Worm (Caenorhabditis elegans): ENCODE data around the gene cul-3.

DNA sequence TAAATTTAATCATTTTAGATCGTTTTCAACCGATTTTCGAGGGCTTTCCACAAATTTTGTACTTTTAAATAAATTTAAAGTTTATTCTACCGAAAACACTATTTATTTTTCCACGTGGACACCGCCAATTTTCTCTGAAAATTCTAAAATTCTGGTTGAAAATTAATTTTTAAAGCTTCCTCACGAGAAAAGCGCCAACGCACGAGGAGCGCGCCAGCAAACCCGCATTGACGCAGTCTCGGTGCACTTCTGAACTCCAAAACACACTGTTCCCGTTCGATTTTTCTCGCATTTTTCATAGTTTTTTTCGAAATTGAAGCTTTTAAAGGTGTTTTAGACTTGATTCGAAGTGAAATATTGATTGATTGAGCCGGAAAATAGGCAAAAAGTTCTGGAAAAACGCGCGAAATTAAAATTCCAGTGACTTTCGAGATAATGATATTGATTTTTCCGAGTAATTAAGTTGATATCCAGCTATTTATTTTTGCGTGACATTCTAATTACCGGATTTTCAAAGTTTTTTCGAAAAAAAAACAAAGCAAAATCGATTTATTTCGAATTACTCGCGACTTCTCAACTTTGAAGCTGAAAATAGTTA, at the start of gene cul-3:
- TF ChIP-seq nfya-1 (tag; optimal IDR thresholded peaks at IDR 0.05) (peak; percentile 39), K09A11.1 (tag; optimal IDR thresholded peaks at IDR 0.05; ENCODE audit: insufficient read depth) (no peak), hlh-13 (GFP tag; optimal IDR thresholded peaks at IDR 0.05) (no peak), ceh-9 (tag; optimal IDR thresholded peaks at IDR 0.05) (no peak), unc-55 (GFP tag; optimal IDR thresholded peaks at IDR 0.05) (no peak), dve-1 (tag; optimal IDR thresholded peaks at IDR 0.05) (no peak), syd-9 (tag; optimal IDR thresholded peaks at IDR 0.05) (no peak), ceh-24 (tag; optimal IDR thresholded peaks at IDR 0.05) (no peak)
